Fruit fly (Drosophila melanogaster) whole organism, prepupa: ENCODE results near the gene CG16952.

ENCODE experiments used
- CG10631 ChIP-seq: fragments of 200-800 bp; sonication (Bioruptor generic); optimal IDR thresholded peaks from 2 replicates; lab custom pipeline; 2016; ENCODE audit warnings: missing biosample characterization, missing genetic modification characterization
- CG11294 ChIP-seq: fragments of 200-800 bp; sonication (Bioruptor generic); IDR thresholded peaks from 2 replicates; pipeline ENCODE4 v1.3.6; 2022; ENCODE audit warnings: missing biosample characterization, missing genetic modification characterization
- CG11762 ChIP-seq: fragments of 200-800 bp; sonication (Bioruptor generic); optimal IDR thresholded peaks from 3 replicates; lab custom pipeline; 2016; ENCODE audit warnings: missing biosample characterization, missing genetic modification characterization; ENCODE audit not compliant: insufficient read depth
- CG3032 ChIP-seq: fragments of 200-800 bp; optimal IDR thresholded peaks from 2 replicates; lab custom pipeline; 2019; ENCODE audit warnings: missing biosample characterization, mild to moderate bottlenecking, missing genetic modification characterization, moderate library complexity
- CG8119 ChIP-seq: fragments of 200-800 bp; sonication (Bioruptor generic); IDR thresholded peaks from 3 replicates; pipeline ENCODE4 v1.3.6; 2022; ENCODE audit warnings: missing biosample characterization, missing genetic modification characterization
- Eip78C ChIP-seq: fragments of 200-800 bp; sonication (Bioruptor generic); peaks from one replicate; lab custom pipeline; 2016; ENCODE audit warnings: missing biosample characterization, missing genetic modification characterization
- Met ChIP-seq: fragments of 200-800 bp; sonication (Bioruptor generic); optimal IDR thresholded peaks from 3 replicates; lab custom pipeline; 2016; ENCODE audit warnings: missing biosample characterization, missing genetic modification characterization
- Smox ChIP-seq: fragments of 200-800 bp; sonication (Bioruptor generic); optimal IDR thresholded peaks from 3 replicates; lab custom pipeline; 2016; ENCODE audit warnings: missing biosample characterization, missing genetic modification characterization
- Sox102F ChIP-seq: fragments of 200-800 bp; sonication (Bioruptor generic); optimal IDR thresholded peaks from 2 replicates; lab custom pipeline; 2016; ENCODE audit warnings: missing biosample characterization, mild to moderate bottlenecking, missing genetic modification characterization
- svp ChIP-seq: fragments of 200-800 bp; sonication (Bioruptor generic); peaks from one replicate; lab custom pipeline; 2016; ENCODE audit warnings: missing biosample characterization, missing genetic modification characterization
- topi ChIP-seq: fragments of 200-800 bp; sonication (Bioruptor generic); optimal IDR thresholded peaks from 3 replicates; lab custom pipeline; 2016; ENCODE audit warnings: missing biosample characterization, missing genetic modification characterization

DNA sequence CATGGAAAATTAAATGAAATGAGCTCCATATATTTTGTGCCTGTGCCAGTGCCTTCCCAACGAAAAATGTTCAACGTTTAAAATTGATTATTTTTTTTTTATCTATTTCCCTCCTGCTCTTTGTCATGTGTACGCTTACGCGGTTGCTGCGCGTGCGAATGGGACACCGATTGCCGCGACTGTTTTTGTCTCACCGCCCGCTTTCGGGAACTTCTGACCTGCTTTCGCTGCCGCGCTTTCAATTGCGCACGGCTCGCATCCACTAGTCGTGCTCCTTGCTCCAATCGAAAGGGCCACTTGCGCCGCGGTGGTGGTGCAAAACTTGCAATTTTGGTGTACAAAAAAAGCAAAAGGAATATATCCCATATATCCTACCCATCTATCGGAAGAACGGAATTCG is 9.5 kb upstream of the CG16952 start:
- TF ChIP-seq Eip78C (GFP tag; lab: Kevin White, UChicago), result peak; percentile 38
- TF ChIP-seq CG10631, result no peak
- TF ChIP-seq svp (GFP tag; lab: Kevin White, UChicago), result peak; percentile 90
- no peak for TF ChIP-seq CG8119 (GFP tag; lab: Robert Waterston, UW)
- TF ChIP-seq Sox102F (GFP tag; lab: Kevin White, UChicago), result peak; percentile 33
- no peak for TF ChIP-seq CG11762
- TF ChIP-seq CG11294 (GFP tag; lab: Robert Waterston, UW), result no peak
- TF ChIP-seq Met (GFP tag; lab: Kevin White, UChicago), result peak; percentile 21
- TF ChIP-seq Smox (GFP tag; lab: Kevin White, UChicago), result no peak
- TF ChIP-seq CG3032 (tag; lab: Kevin White, UChicago), result peak; percentile 55
- peak; percentile 36 for TF ChIP-seq topi (GFP tag; lab: Kevin White, UChicago)
